Worm (Caenorhabditis elegans): ENCODE measurements around the gene F31E3.6.

Gene F31E3.6

ce11 chrIII:6988060-6988459 is 6.2 kb downstream of the F31E3.6 start:
- no peak for TF ChIP-seq sea-1 (GFP tag; conservative IDR thresholded peaks at IDR 0.05)
- TF ChIP-seq aly-1 (tag; optimal IDR thresholded peaks at IDR 0.05) = no peak
- no peak for TF ChIP-seq tbx-11 (GFP tag; IDR thresholded peaks at IDR 0.05)
- TF ChIP-seq hmbx-1 (tag; optimal IDR thresholded peaks at IDR 0.05) = no peak
- TF ChIP-seq flt-1 (GFP tag; IDR thresholded peaks at IDR 0.05) = no peak
- no peak for TF ChIP-seq ama-1 (optimal IDR thresholded peaks at IDR 0.05)
- no peak for TF ChIP-seq pes-1 (GFP tag; IDR thresholded peaks at IDR 0.05)
- TF ChIP-seq B0310.2 (tag; optimal IDR thresholded peaks at IDR 0.05) = no peak
- TF ChIP-seq F13C5.2 (tag; optimal IDR thresholded peaks at IDR 0.05) = no peak
- TF ChIP-seq tra-4 (tag; optimal IDR thresholded peaks at IDR 0.05) = no peak
- TF ChIP-seq scrt-1 (GFP tag; IDR thresholded peaks at IDR 0.05) = no peak
- TF ChIP-seq ets-7 (tag; optimal IDR thresholded peaks at IDR 0.05) = no peak
- TF ChIP-seq hnd-1 (tag; optimal IDR thresholded peaks at IDR 0.05) = no peak
- TF ChIP-seq ceh-13 (GFP tag; optimal IDR thresholded peaks at IDR 0.05) = no peak
- TF ChIP-seq hmg-4 (GFP tag; optimal IDR thresholded peaks at IDR 0.05) = no peak
- TF ChIP-seq tbx-37 (GFP tag; conservative IDR thresholded peaks at IDR 0.05) = no peak
- no peak for TF ChIP-seq ceh-36 (tag; optimal IDR thresholded peaks at IDR 0.05)

- TF ChIP-seq hnd-1 (tag; optimal IDR thresholded peaks at IDR 0.05) (no peak), ama-1 (optimal IDR thresholded peaks at IDR 0.05) (no peak), ceh-36 (tag; optimal IDR thresholded peaks at IDR 0.05) (no peak), aly-1 (tag; optimal IDR thresholded peaks at IDR 0.05) (no peak), pes-1 (GFP tag; IDR thresholded peaks at IDR 0.05) (no peak), B0310.2 (tag; optimal IDR thresholded peaks at IDR 0.05) (no peak), F13C5.2 (tag; optimal IDR thresholded peaks at IDR 0.05) (no peak), tbx-37 (GFP tag; conservative IDR thresholded peaks at IDR 0.05) (no peak), scrt-1 (GFP tag; IDR thresholded peaks at IDR 0.05) (no peak), tra-4 (tag; optimal IDR thresholded peaks at IDR 0.05) (no peak), hmbx-1 (tag; optimal IDR thresholded peaks at IDR 0.05) (no peak), sea-1 (GFP tag; conservative IDR thresholded peaks at IDR 0.05) (no peak), ceh-13 (GFP tag; optimal IDR thresholded peaks at IDR 0.05) (no peak), tbx-11 (GFP tag; IDR thresholded peaks at IDR 0.05) (no peak), flt-1 (GFP tag; IDR thresholded peaks at IDR 0.05) (no peak), hmg-4 (GFP tag; optimal IDR thresholded peaks at IDR 0.05) (no peak)
Observed at ce11 chrIII:6989201-6989600, 7.3 kb downstream of the F31E3.6 start.

ce11 chrIII:6989900-6990299 is 8.0 kb downstream of the F31E3.6 start, which contains the start of gene prk-1:
prk-1 (plus strand) TSS chrIII:6990168.
- TF ChIP-seq scrt-1 (GFP tag; IDR thresholded peaks at IDR 0.05) (no peak), ceh-36 (tag; optimal IDR thresholded peaks at IDR 0.05) (no peak), hmg-4 (GFP tag; optimal IDR thresholded peaks at IDR 0.05) (no peak), ceh-13 (GFP tag; optimal IDR thresholded peaks at IDR 0.05) (no peak), B0310.2 (tag; optimal IDR thresholded peaks at IDR 0.05) (no peak), tbx-37 (GFP tag; conservative IDR thresholded peaks at IDR 0.05) (no peak), pes-1 (GFP tag; IDR thresholded peaks at IDR 0.05) (no peak), hmbx-1 (tag; optimal IDR thresholded peaks at IDR 0.05) (no peak), F13C5.2 (tag; optimal IDR thresholded peaks at IDR 0.05) (no peak), tbx-11 (GFP tag; IDR thresholded peaks at IDR 0.05) (no peak), tra-4 (tag; optimal IDR thresholded peaks at IDR 0.05) (no peak), aly-1 (tag; optimal IDR thresholded peaks at IDR 0.05) (no peak), hnd-1 (tag; optimal IDR thresholded peaks at IDR 0.05) (no peak), flt-1 (GFP tag; IDR thresholded peaks at IDR 0.05) (no peak), ama-1 (optimal IDR thresholded peaks at IDR 0.05) (no peak)

- TF ChIP-seq sea-1 (GFP tag; conservative IDR thresholded peaks at IDR 0.05) (no peak), flt-1 (GFP tag; IDR thresholded peaks at IDR 0.05) (no peak), ceh-13 (GFP tag; optimal IDR thresholded peaks at IDR 0.05) (no peak), hmg-4 (GFP tag; optimal IDR thresholded peaks at IDR 0.05) (no peak), tbx-37 (GFP tag; conservative IDR thresholded peaks at IDR 0.05) (no peak), hmbx-1 (tag; optimal IDR thresholded peaks at IDR 0.05) (no peak), B0310.2 (tag; optimal IDR thresholded peaks at IDR 0.05) (no peak), ceh-36 (tag; optimal IDR thresholded peaks at IDR 0.05) (no peak), ama-1 (optimal IDR thresholded peaks at IDR 0.05) (no peak), pes-1 (GFP tag; IDR thresholded peaks at IDR 0.05) (no peak), ets-7 (tag; optimal IDR thresholded peaks at IDR 0.05) (no peak), tra-4 (tag; optimal IDR thresholded peaks at IDR 0.05) (no peak), tbx-11 (GFP tag; IDR thresholded peaks at IDR 0.05) (no peak), hnd-1 (tag; optimal IDR thresholded peaks at IDR 0.05) (no peak), aly-1 (tag; optimal IDR thresholded peaks at IDR 0.05) (no peak)
Observed at ce11 chrIII:6991465-6991864, 9.6 kb downstream of the F31E3.6 start.

ce11 chrIII:6992496-6992895 is 10.6 kb downstream of the F31E3.6 start:
- TF ChIP-seq hnd-1 (tag; optimal IDR thresholded peaks at IDR 0.05) (no peak), tra-4 (tag; optimal IDR thresholded peaks at IDR 0.05) (no peak), hmbx-1 (tag; optimal IDR thresholded peaks at IDR 0.05) (no peak), ceh-13 (GFP tag; optimal IDR thresholded peaks at IDR 0.05) (no peak), aly-1 (tag; optimal IDR thresholded peaks at IDR 0.05) (no peak), scrt-1 (GFP tag; IDR thresholded peaks at IDR 0.05) (no peak), B0310.2 (tag; optimal IDR thresholded peaks at IDR 0.05) (no peak), tbx-11 (GFP tag; IDR thresholded peaks at IDR 0.05) (no peak), ceh-36 (tag; optimal IDR thresholded peaks at IDR 0.05) (no peak), ama-1 (optimal IDR thresholded peaks at IDR 0.05) (no peak), hmg-4 (GFP tag; optimal IDR thresholded peaks at IDR 0.05) (no peak), ets-7 (tag; optimal IDR thresholded peaks at IDR 0.05) (no peak), pes-1 (GFP tag; IDR thresholded peaks at IDR 0.05) (no peak), F13C5.2 (tag; optimal IDR thresholded peaks at IDR 0.05) (no peak), sea-1 (GFP tag; conservative IDR thresholded peaks at IDR 0.05) (no peak), flt-1 (GFP tag; IDR thresholded peaks at IDR 0.05) (no peak), tbx-37 (GFP tag; conservative IDR thresholded peaks at IDR 0.05) (no peak)

- TF ChIP-seq ceh-36 (tag; optimal IDR thresholded peaks at IDR 0.05) = no peak
- no peak for TF ChIP-seq tbx-11 (GFP tag; IDR thresholded peaks at IDR 0.05)
- TF ChIP-seq pes-1 (GFP tag; IDR thresholded peaks at IDR 0.05) = no peak
- TF ChIP-seq tbx-37 (GFP tag; conservative IDR thresholded peaks at IDR 0.05) = no peak
- TF ChIP-seq ets-7 (tag; optimal IDR thresholded peaks at IDR 0.05) = no peak
- no peak for TF ChIP-seq hnd-1 (tag; optimal IDR thresholded peaks at IDR 0.05)
- no peak for TF ChIP-seq F13C5.2 (tag; optimal IDR thresholded peaks at IDR 0.05)
- no peak for TF ChIP-seq B0310.2 (tag; optimal IDR thresholded peaks at IDR 0.05)
- TF ChIP-seq hmg-4 (GFP tag; optimal IDR thresholded peaks at IDR 0.05) = no peak
- TF ChIP-seq flt-1 (GFP tag; IDR thresholded peaks at IDR 0.05) = no peak
- TF ChIP-seq sea-1 (GFP tag; conservative IDR thresholded peaks at IDR 0.05) = no peak
Observed at ce11 chrIII:6993179-6993578, 11.3 kb downstream of the F31E3.6 start.

- TF ChIP-seq hmg-4 (GFP tag; optimal IDR thresholded peaks at IDR 0.05) (no peak), B0310.2 (tag; optimal IDR thresholded peaks at IDR 0.05) (no peak), ceh-13 (GFP tag; optimal IDR thresholded peaks at IDR 0.05) (no peak), tbx-37 (GFP tag; conservative IDR thresholded peaks at IDR 0.05) (no peak), hmbx-1 (tag; optimal IDR thresholded peaks at IDR 0.05) (no peak), hnd-1 (tag; optimal IDR thresholded peaks at IDR 0.05) (no peak), F13C5.2 (tag; optimal IDR thresholded peaks at IDR 0.05) (no peak), pes-1 (GFP tag; IDR thresholded peaks at IDR 0.05) (no peak), ama-1 (optimal IDR thresholded peaks at IDR 0.05) (no peak), ceh-36 (tag; optimal IDR thresholded peaks at IDR 0.05) (no peak), tra-4 (tag; optimal IDR thresholded peaks at IDR 0.05) (no peak), scrt-1 (GFP tag; IDR thresholded peaks at IDR 0.05) (no peak), aly-1 (tag; optimal IDR thresholded peaks at IDR 0.05) (no peak), tbx-11 (GFP tag; IDR thresholded peaks at IDR 0.05) (no peak)
Observed at ce11 chrIII:7002143-7002542, 20.3 kb downstream of the F31E3.6 start.

Data from whole organism, early embryonic.